Fruit fly (Drosophila melanogaster): Measurements from ENCODE around the gene Ccm3.

The Ccm3 gene

dm6 chr3R:15347822-15348221 lies 23.9 kb upstream of the Ccm3 start, which contains the start of the genes CG42726 and CG42727 (continued):
- no peak for TF ChIP-seq h (optimal IDR thresholded peaks at IDR 0.05)
- TF ChIP-seq D19B (GFP tag; optimal IDR thresholded peaks at IDR 0.05), result no peak
- no peak for TF ChIP-seq eyg (GFP tag; optimal IDR thresholded peaks at IDR 0.05)
- TF ChIP-seq CG17385 (GFP tag; optimal IDR thresholded peaks at IDR 0.05), result peak; percentile 96
- TF ChIP-seq CG2120 (GFP tag; optimal IDR thresholded peaks at IDR 0.05), result peak; percentile 62
- no peak for TF ChIP-seq CG7987 (GFP tag; optimal IDR thresholded peaks at IDR 0.05)
- TF ChIP-seq CG14014 (GFP tag; IDR thresholded peaks at IDR 0.05), result peak; percentile 62
- TF ChIP-seq ind (GFP tag; optimal IDR thresholded peaks at IDR 0.05), result peak; percentile 39
- TF ChIP-seq CG17328 (GFP tag; IDR thresholded peaks at IDR 0.05), result no peak
- no peak for TF ChIP-seq CG7271 (tag; optimal IDR thresholded peaks at IDR 0.05)
- TF ChIP-seq Doc3 (GFP tag; IDR thresholded peaks at IDR 0.05; ENCODE audit: partially characterized antibody), result no peak
- TF ChIP-seq CG9817 (tag; optimal IDR thresholded peaks at IDR 0.05), result peak; percentile 40
- TF ChIP-seq zfh2 (GFP tag; optimal IDR thresholded peaks at IDR 0.05), result peak; percentile 26
- no peak for TF ChIP-seq repo (GFP tag; optimal IDR thresholded peaks at IDR 0.05)
- no peak for TF ChIP-seq Kr (GFP tag; optimal IDR thresholded peaks at IDR 0.05)
- no peak for TF ChIP-seq Deaf1 (tag; optimal IDR thresholded peaks at IDR 0.05)
- TF ChIP-seq zf30C (GFP tag; optimal IDR thresholded peaks at IDR 0.05), result peak; percentile 96
- TF ChIP-seq CG17912 (GFP tag; optimal IDR thresholded peaks at IDR 0.05), result no peak
- no peak for TF ChIP-seq Dad (GFP tag; optimal IDR thresholded peaks at IDR 0.05)
- TF ChIP-seq dpn (GFP tag; optimal IDR thresholded peaks at IDR 0.05), result peak in 1 of 2 experiments; percentile 46
- peak; percentile 37 for TF ChIP-seq Xbp1 (GFP tag; optimal IDR thresholded peaks at IDR 0.05)
- TF ChIP-seq CG12071 (GFP tag; optimal IDR thresholded peaks at IDR 0.05), result no peak
- TF ChIP-seq crc (GFP tag; optimal IDR thresholded peaks at IDR 0.05), result no peak
- no peak for TF ChIP-seq CG11456 (GFP tag; IDR thresholded peaks at IDR 0.05)
- TF ChIP-seq CG17612 (GFP tag; IDR thresholded peaks at IDR 0.05), result 0 out of 2 replicates have a peak, but pooled peaks have one; percentile 33
- no peak for TF ChIP-seq CG16815 (GFP tag; optimal IDR thresholded peaks at IDR 0.05)
- TF ChIP-seq luna (GFP tag; optimal IDR thresholded peaks at IDR 0.05), result no peak
- TF ChIP-seq caup (GFP tag; optimal IDR thresholded peaks at IDR 0.05; ENCODE audit: severe bottlenecking), result peak; percentile 30
- TF ChIP-seq Hr39 (optimal IDR thresholded peaks at IDR 0.05), result no peak
- peak; percentile 13 for TF ChIP-seq CG2116 (GFP tag; optimal IDR thresholded peaks at IDR 0.05)
- TF ChIP-seq ap (GFP tag; IDR thresholded peaks at IDR 0.05), result no peak
- TF ChIP-seq CG2678 (tag; optimal IDR thresholded peaks at IDR 0.05), result peak; percentile 43
- TF ChIP-seq ci (GFP tag; IDR thresholded peaks at IDR 0.05), result peak; percentile 66
- TF ChIP-seq CG6254 (GFP tag; optimal IDR thresholded peaks at IDR 0.05), result no peak
- TF ChIP-seq Drgx (GFP tag; IDR thresholded peaks at IDR 0.05), result peak; percentile 62; the same call in 1 of the 2 replicates
- no peak for TF ChIP-seq hbn (GFP tag; IDR thresholded peaks at IDR 0.05; ENCODE audit: partially characterized antibody)
- no peak for TF ChIP-seq CG1832 (GFP tag; optimal IDR thresholded peaks at IDR 0.05)
- no peak for TF ChIP-seq sima (GFP tag; optimal IDR thresholded peaks at IDR 0.05)
- TF ChIP-seq CG10209 (GFP tag; optimal IDR thresholded peaks at IDR 0.05), result no peak
- no peak for TF ChIP-seq Ets97D (GFP tag; optimal IDR thresholded peaks at IDR 0.05)
- TF ChIP-seq bsh (GFP tag; optimal IDR thresholded peaks at IDR 0.05), result peak in 1 of 2 experiments; percentile 32
- TF ChIP-seq pnt (GFP tag; optimal IDR thresholded peaks at IDR 0.05), result no peak
- peak; percentile 42 for TF ChIP-seq sd (tag; optimal IDR thresholded peaks at IDR 0.05)
- TF ChIP-seq Awh (GFP tag; IDR thresholded peaks at IDR 0.05), result peak; percentile 10; the same call in 1 of the 2 replicates
- peak; percentile 14 for TF ChIP-seq BEAF-32 (GFP tag; optimal IDR thresholded peaks at IDR 0.05)
- TF ChIP-seq eve (GFP tag; optimal IDR thresholded peaks at IDR 0.05), result no peak
- TF ChIP-seq CG30020 (tag; optimal IDR thresholded peaks at IDR 0.05), result no peak
- TF ChIP-seq CG4282 (GFP tag; optimal IDR thresholded peaks at IDR 0.05), result no peak
- TF ChIP-seq CG3281 (GFP tag; optimal IDR thresholded peaks at IDR 0.05), result peak; percentile 39
- TF ChIP-seq nau (GFP tag; optimal IDR thresholded peaks at IDR 0.05), result no peak
- TF ChIP-seq CG17802 (tag; optimal IDR thresholded peaks at IDR 0.05), result no peak
- TF ChIP-seq CG30431 (GFP tag; optimal IDR thresholded peaks at IDR 0.05), result no peak
